Worm (Caenorhabditis elegans) whole organism, mixed stage, embryonic: Measurements from ENCODE around the gene K09A11.1.

Experiments
- bed-3 ChIP-seq: fragments of 200-800 bp; sonication (Bioruptor generic); optimal IDR thresholded peaks from 3 replicates; lab custom pipeline; 2018; ENCODE audit warnings: mild to moderate bottlenecking, missing genetic modification characterization, moderate library complexity, missing compliant biosample characterization
- ceh-39 ChIP-seq: fragments of 150-350 bp; optimal IDR thresholded peaks from 2 replicates; lab custom pipeline; 2014; ENCODE audit warnings: missing biosample characterization, missing genetic modification characterization
- ceh-43 ChIP-seq: fragments of 200-800 bp; sonication (Bioruptor generic); optimal IDR thresholded peaks from 2 replicates; lab custom pipeline; 2018; ENCODE audit warnings: mild to moderate bottlenecking, missing genetic modification characterization, moderate library complexity, missing compliant biosample characterization
- ceh-83 ChIP-seq: fragments of 200-800 bp; sonication (Bioruptor generic); optimal IDR thresholded peaks from 2 replicates; lab custom pipeline; 2018; ENCODE audit warnings: mild to moderate bottlenecking, missing genetic modification characterization, missing compliant biosample characterization
- ces-1 ChIP-seq: fragments of 150-350 bp; optimal IDR thresholded peaks from 2 replicates; lab custom pipeline; 2014; ENCODE audit warnings: missing biosample characterization, missing genetic modification reagents, missing genetic modification characterization
- cnd-1 ChIP-seq: fragments of 200-800 bp; sonication (Bioruptor generic); optimal IDR thresholded peaks from 2 replicates; lab custom pipeline; 2018; ENCODE audit warnings: mild to moderate bottlenecking, missing genetic modification characterization, missing compliant biosample characterization
- drap-1 ChIP-seq: fragments of 200-800 bp; sonication (Bioruptor generic); optimal IDR thresholded peaks from 3 replicates; lab custom pipeline; 2018; ENCODE audit warnings: mild to moderate bottlenecking, missing genetic modification characterization, missing compliant biosample characterization
- elt-3 ChIP-seq: fragments of 150-350 bp; optimal IDR thresholded peaks from 2 replicates; lab custom pipeline; 2014; ENCODE audit warnings: missing biosample characterization, missing genetic modification characterization
- flh-1 ChIP-seq: fragments of 200-800 bp; sonication (Bioruptor generic); optimal IDR thresholded peaks from 2 replicates; lab custom pipeline; 2018; ENCODE audit warnings: mild to moderate bottlenecking, missing genetic modification characterization, moderate library complexity, missing compliant biosample characterization
- ham-2 ChIP-seq: fragments of 200-800 bp; sonication (Bioruptor generic); optimal IDR thresholded peaks from 2 replicates; lab custom pipeline; 2018; ENCODE audit warnings: mild to moderate bottlenecking, missing genetic modification characterization, missing compliant biosample characterization
- hlh-1 ChIP-seq: fragments of 150-350 bp; optimal IDR thresholded peaks from 2 replicates; lab custom pipeline; 2014; ENCODE audit warnings: missing biosample characterization, missing genetic modification reagents, missing genetic modification characterization
- lin-13 ChIP-seq: fragments of 150-350 bp; optimal IDR thresholded peaks from 2 replicates; lab custom pipeline; 2014; ENCODE audit warnings: missing biosample characterization, missing genetic modification characterization
- lin-32 ChIP-seq: fragments of 200-800 bp; sonication (Bioruptor generic); optimal IDR thresholded peaks from 2 replicates; lab custom pipeline; 2018; ENCODE audit warnings: mild to moderate bottlenecking, missing genetic modification characterization, missing compliant biosample characterization
- lsy-2 ChIP-seq: fragments of 150-350 bp; optimal IDR thresholded peaks from 2 replicates; lab custom pipeline; 2014; ENCODE audit warnings: missing biosample characterization, missing genetic modification characterization
- mep-1 ChIP-seq: fragments of 150-350 bp; optimal IDR thresholded peaks from 2 replicates; lab custom pipeline; 2017; ENCODE audit warnings: missing biosample characterization, missing genetic modification reagents, missing genetic modification characterization, inconsistent platforms
- mls-2 ChIP-seq: sonication (generic microtip); optimal IDR thresholded peaks from 2 replicates; lab custom pipeline; 2016; ENCODE audit warnings: mild to moderate bottlenecking, missing genetic modification characterization, moderate library complexity, missing compliant biosample characterization
- nhr-2 ChIP-seq: fragments of 150-350 bp; optimal IDR thresholded peaks from 2 replicates; lab custom pipeline; 2014; ENCODE audit warnings: missing biosample characterization, missing genetic modification characterization
- nhr-237 ChIP-seq: fragments of 150-350 bp; optimal IDR thresholded peaks from 2 replicates; lab custom pipeline; 2014; ENCODE audit warnings: missing biosample characterization, missing genetic modification characterization
- nhr-28 ChIP-seq: fragments of 150-350 bp; optimal IDR thresholded peaks from 2 replicates; lab custom pipeline; 2014; ENCODE audit warnings: missing biosample characterization, missing genetic modification characterization
- nhr-76 ChIP-seq: sonication (generic microtip); optimal IDR thresholded peaks from 2 replicates; lab custom pipeline; 2017; ENCODE audit warnings: missing biosample characterization, missing genetic modification characterization
- pha-4 ChIP-seq: fragments of 150-350 bp; optimal IDR thresholded peaks from 2 replicates; lab custom pipeline; 2018; ENCODE audit warnings: missing biosample characterization, missing genetic modification reagents, missing genetic modification characterization
- sem-2 ChIP-seq: fragments of 200-800 bp; sonication (Bioruptor generic); optimal IDR thresholded peaks from 2 replicates; lab custom pipeline; 2018; ENCODE audit warnings: mild to moderate bottlenecking, missing genetic modification characterization, missing compliant biosample characterization
- snpc-4 ChIP-seq: fragments of 150-350 bp; optimal IDR thresholded peaks from 2 replicates; lab custom pipeline; 2014; ENCODE audit warnings: missing biosample characterization, missing genetic modification characterization
- sptf-1 ChIP-seq: sonication (generic microtip); optimal IDR thresholded peaks from 2 replicates; lab custom pipeline; 2017; ENCODE audit warnings: mild to moderate bottlenecking, missing genetic modification characterization, moderate library complexity, missing compliant biosample characterization
- unc-120 ChIP-seq: sonication (generic microtip); optimal IDR thresholded peaks from 2 replicates; lab custom pipeline; 2017; ENCODE audit warnings: missing genetic modification characterization, missing compliant biosample characterization; ENCODE audit not compliant: poor library complexity, severe bottlenecking
- unc-39 ChIP-seq: fragments of 150-350 bp; optimal IDR thresholded peaks from 2 replicates; lab custom pipeline; 2014; ENCODE audit warnings: missing biosample characterization, missing genetic modification characterization
- unc-62 ChIP-seq: fragments of 150-350 bp; optimal IDR thresholded peaks from 2 replicates; lab custom pipeline; 2014; ENCODE audit warnings: missing biosample characterization, missing genetic modification reagents, missing genetic modification characterization
- zip-8 ChIP-seq: fragments of 150-350 bp; optimal IDR thresholded peaks from 2 replicates; lab custom pipeline; 2014; ENCODE audit warnings: missing biosample characterization, missing genetic modification characterization
- ztf-11 ChIP-seq: fragments of 150-350 bp; optimal IDR thresholded peaks from 2 replicates; lab custom pipeline; 2014; ENCODE audit warnings: missing biosample characterization, missing genetic modification characterization

Gene K09A11.1

ce11 chrX:13257577-13257976, 4.7 kb upstream of the K09A11.1 start, which contains the start of gene K08H2.10:
K08H2.10 (plus strand) TSS chrX:13257806.
- TF ChIP-seq elt-3 (tag; lab: Kevin White, UChicago) (no peak), drap-1 (GFP tag; lab: Kevin White, UChicago) (no peak), unc-62 (GFP tag; lab: Kevin White, UChicago) (no peak), cnd-1 (tag; lab: Kevin White, UChicago) (no peak), ceh-39 (tag; lab: Kevin White, UChicago) (no peak), ceh-43 (GFP tag; lab: Kevin White, UChicago) (no peak)

ce11 chrX:13264550-13264949, 2.3 kb downstream of the K09A11.1 start:
- TF ChIP-seq pha-4 (tag; lab: Kevin White, UChicago) (no peak), snpc-4 (tag; lab: Kevin White, UChicago) (no peak), flh-1 (GFP tag; lab: Kevin White, UChicago) (peak; percentile 16), bed-3 (GFP tag; lab: Kevin White, UChicago) (peak; percentile 64), unc-120 (tag; lab: Kevin White, UChicago) (peak; percentile 66), ceh-83 (GFP tag; lab: Kevin White, UChicago) (peak; percentile 73), nhr-2 (tag; lab: Kevin White, UChicago) (no peak), ham-2 (GFP tag; lab: Kevin White, UChicago) (peak; percentile 72), cnd-1 (tag; lab: Kevin White, UChicago) (peak; percentile 66), mls-2 (peak; percentile 89), elt-3 (tag; lab: Kevin White, UChicago) (no peak), mep-1 (peak; percentile 42), ces-1 (GFP tag; lab: Kevin White, UChicago) (no peak), drap-1 (GFP tag; lab: Kevin White, UChicago) (peak; percentile 86), sem-2 (peak; percentile 56), ceh-43 (GFP tag; lab: Kevin White, UChicago) (peak; percentile 66), nhr-76 (tag; lab: Kevin White, UChicago) (no peak), lsy-2 (tag; lab: Kevin White, UChicago) (peak; percentile 22), lin-32 (GFP tag; lab: Kevin White, UChicago) (peak; percentile 80), ceh-39 (tag; lab: Kevin White, UChicago) (no peak), hlh-1 (no peak), nhr-237 (tag; lab: Kevin White, UChicago) (peak; percentile 43)

- TF ChIP-seq drap-1 (GFP tag; lab: Kevin White, UChicago) (no peak), ceh-43 (GFP tag; lab: Kevin White, UChicago) (no peak), bed-3 (GFP tag; lab: Kevin White, UChicago) (no peak), ceh-83 (GFP tag; lab: Kevin White, UChicago) (no peak), sem-2 (no peak), nhr-28 (tag; lab: Kevin White, UChicago) (no peak), unc-39 (tag; lab: Kevin White, UChicago) (no peak), flh-1 (GFP tag; lab: Kevin White, UChicago) (no peak), nhr-76 (tag; lab: Kevin White, UChicago) (no peak), lin-13 (no peak), elt-3 (tag; lab: Kevin White, UChicago) (no peak), ztf-11 (tag; lab: Kevin White, UChicago) (no peak), hlh-1 (no peak)
Observed at ce11 chrX:13267230-13267629, 4.9 kb downstream of the K09A11.1 start, which contains the start of gene cyp-14A1. cyp-14A1 (minus strand) TSS chrX:13267355.

DNA sequence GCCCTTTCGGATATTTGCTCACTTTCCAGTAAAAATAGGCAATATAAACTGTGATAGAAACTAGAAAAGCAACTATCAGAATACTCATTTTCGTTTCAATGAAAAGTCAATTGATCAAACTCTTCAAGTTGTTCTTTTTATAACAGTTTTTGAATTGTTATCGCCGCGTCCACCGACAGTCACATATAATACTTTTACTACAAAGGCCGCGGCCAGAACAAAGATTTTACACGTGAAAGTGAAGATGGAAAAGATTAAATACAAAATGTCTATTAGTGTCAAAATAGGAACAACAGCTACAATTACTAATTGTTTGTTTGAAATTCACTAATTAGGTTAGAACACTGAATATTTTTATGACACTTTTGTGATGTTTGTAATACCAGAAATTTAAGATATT, 7.3 kb downstream of the K09A11.1 start, which contains the start of gene cyp-14A2:
TSS of gene cyp-14A2 (minus strand) at position 101 of the 400 bp plus-strand sequence.
- TF ChIP-seq zip-8 (tag; lab: Kevin White, UChicago) = no peak
- no peak for TF ChIP-seq pha-4 (tag; lab: Kevin White, UChicago)
- no peak for TF ChIP-seq ceh-39 (tag; lab: Kevin White, UChicago)

- TF ChIP-seq sptf-1 (tag; lab: Kevin White, UChicago) (no peak), lin-13 (no peak), zip-8 (tag; lab: Kevin White, UChicago) (no peak), sem-2 (no peak)
Observed at ce11 chrX:13274102-13274501, 11.8 kb downstream of the K09A11.1 start, which contains the start of gene cyp-14A3. cyp-14A3 (minus strand) TSS chrX:13274202.
